Fruit fly (Drosophila melanogaster): ENCODE measurements around the gene Hrb87F.

dm6 chr3R:13699350-13699749 lies 39.0 kb upstream of the Hrb87F start:
- TF ChIP-seq sisA (GFP tag; IDR thresholded peaks at IDR 0.05), result no peak
- no peak for TF ChIP-seq fu2 (GFP tag; optimal IDR thresholded peaks at IDR 0.05)
- TF ChIP-seq Dfd (GFP tag; optimal IDR thresholded peaks at IDR 0.05), result no peak
- TF ChIP-seq B-H2 (GFP tag; optimal IDR thresholded peaks at IDR 0.05), result no peak
- no peak for TF ChIP-seq cato (GFP tag; optimal IDR thresholded peaks at IDR 0.05; ENCODE audit: borderline replicate concordance)
- TF ChIP-seq tll (GFP tag; optimal IDR thresholded peaks at IDR 0.05), result no peak
- TF ChIP-seq kah (GFP tag; optimal IDR thresholded peaks at IDR 0.05), result no peak
- no peak for TF ChIP-seq en (GFP tag; optimal IDR thresholded peaks at IDR 0.05)
- no peak for TF ChIP-seq Hr39 (optimal IDR thresholded peaks at IDR 0.05)
